Fruit fly (Drosophila melanogaster): ENCODE results near the gene CG9837.

dm6 chr3R:8854619-8855206 lies 41.3 kb upstream of the CG9837 start:
- TF ChIP-seq CG8478 (optimal IDR thresholded peaks at IDR 0.05) (no peak), CTCF (optimal IDR thresholded peaks at IDR 0.05) (no peak)
